Worm (Caenorhabditis elegans): ENCODE data around the gene rcs-1.
A peak's percentile ranks its signal among the peaks of the same experiment; 100 is the strongest.

- TF ChIP-seq dao-5 (tag; optimal IDR thresholded peaks at IDR 0.05) (no peak), W03F9.2 (tag; optimal IDR thresholded peaks at IDR 0.05) (no peak), him-1 (tag; optimal IDR thresholded peaks at IDR 0.05) (peak; percentile 42)
Measured at ce11 chrX:8800983-8801382, 27.4 kb downstream of the rcs-1 start.

All from whole organism, L4/young adult.